Worm (Caenorhabditis elegans) whole organism, L4 larva: Measurements from ENCODE around the gene aqp-8.

Experiments used
- F10B5.3 ChIP-seq: sonication (generic microtip); optimal IDR thresholded peaks from 2 replicates; lab custom pipeline; 2016; ENCODE audit warnings: mild to moderate bottlenecking, missing genetic modification characterization, missing compliant biosample characterization
- F26F4.8 ChIP-seq: fragments of 200-800 bp; sonication (Bioruptor generic); conservative IDR thresholded peaks from 2 replicates; pipeline ENCODE4 v1.3.6; 2022; ENCODE audit warnings: missing genetic modification characterization, missing compliant biosample characterization
- F37D6.2 ChIP-seq: sonication (generic microtip); optimal IDR thresholded peaks from 2 replicates; lab custom pipeline; 2016; ENCODE audit warnings: mild to moderate bottlenecking, missing genetic modification characterization, missing compliant biosample characterization
- F44E2.7 ChIP-seq: fragments of 200-800 bp; sonication (Bioruptor generic); IDR thresholded peaks from 2 replicates; pipeline ENCODE4 v2.1.2; 2022; ENCODE audit warnings: missing genetic modification characterization, missing compliant biosample characterization
- F49E8.2 ChIP-seq: sonication (generic microtip); optimal IDR thresholded peaks from 2 replicates; lab custom pipeline; 2016; ENCODE audit warnings: missing compliant biosample characterization, mild to moderate bottlenecking, missing genetic modification characterization, borderline replicate concordance
- R02D3.7 ChIP-seq: fragments of 150-350 bp; sonication (generic microtip); optimal IDR thresholded peaks from 3 replicates; lab custom pipeline; 2014; ENCODE audit warnings: missing biosample characterization, missing genetic modification characterization
- T26A8.4 ChIP-seq: fragments of 200-800 bp; sonication (Bioruptor generic); IDR thresholded peaks from 2 replicates; pipeline ENCODE4 v1.3.6; 2022; ENCODE audit warnings: missing genetic modification characterization, missing compliant biosample characterization
- Y105C5A.15 ChIP-seq: fragments of 200-800 bp; sonication (Bioruptor generic); IDR thresholded peaks from 2 replicates; pipeline ENCODE4 v1.3.6; 2022; ENCODE audit warnings: missing genetic modification characterization, missing compliant biosample characterization
- Y5F2A.4 ChIP-seq: fragments of 200-800 bp; sonication (Bioruptor generic); optimal IDR thresholded peaks from 2 replicates; lab custom pipeline; 2018; ENCODE audit warnings: mild to moderate bottlenecking, missing genetic modification characterization, missing compliant biosample characterization
- aha-1 ChIP-seq: fragments of 150-350 bp; peaks from one replicate; lab custom pipeline; 2014; ENCODE audit warnings: missing biosample characterization, missing genetic modification characterization
- aly-2 ChIP-seq: sonication (generic microtip); optimal IDR thresholded peaks from 2 replicates; lab custom pipeline; 2018; ENCODE audit warnings: missing biosample characterization, missing genetic modification characterization
- arid-1 ChIP-seq: fragments of 200-800 bp; sonication (Bioruptor generic); conservative IDR thresholded peaks from 2 replicates; pipeline ENCODE4 v1.3.6; 2022; ENCODE audit warnings: missing genetic modification reagents, missing genetic modification characterization, missing compliant biosample characterization
- ceh-20 ChIP-seq: fragments of 200-800 bp; sonication (Bioruptor generic); IDR thresholded peaks from 2 replicates; pipeline ENCODE4 v1.3.6; 2022; ENCODE audit warnings: missing genetic modification reagents, missing genetic modification characterization, missing compliant biosample characterization
- ceh-44 ChIP-seq: fragments of 200-800 bp; sonication (Bioruptor generic); IDR thresholded peaks from 2 replicates; pipeline ENCODE4 v1.3.6; 2022; ENCODE audit warnings: missing genetic modification reagents, missing genetic modification characterization, missing compliant biosample characterization
- ceh-62 ChIP-seq: sonication (generic microtip); optimal IDR thresholded peaks from 2 replicates; lab custom pipeline; 2017; ENCODE audit warnings: missing biosample characterization, missing genetic modification characterization
- cey-2 ChIP-seq: sonication (generic microtip); optimal IDR thresholded peaks from 3 replicates; lab custom pipeline; 2017; ENCODE audit warnings: missing genetic modification characterization, mild to moderate bottlenecking, missing compliant biosample characterization, antibody characterized with exemption, borderline replicate concordance; ENCODE audit not compliant: insufficient read depth
- ctbp-1 ChIP-seq: fragments of 200-800 bp; sonication (Bioruptor generic); IDR thresholded peaks from 2 replicates; pipeline ENCODE4 v1.3.6; 2022; ENCODE audit warnings: missing genetic modification reagents, missing genetic modification characterization, missing compliant biosample characterization
- dve-1 ChIP-seq: sonication (generic microtip); optimal IDR thresholded peaks from 2 replicates; lab custom pipeline; 2017; ENCODE audit warnings: antibody characterized with exemption, mild to moderate bottlenecking, missing genetic modification characterization, missing compliant biosample characterization; ENCODE audit not compliant: insufficient read depth
- fos-1 ChIP-seq: fragments of 150-350 bp; optimal IDR thresholded peaks from 2 replicates; lab custom pipeline; 2014; ENCODE audit warnings: missing biosample characterization, missing genetic modification characterization
- gei-8 ChIP-seq: fragments of 200-800 bp; sonication (Bioruptor generic); optimal IDR thresholded peaks from 2 replicates; lab custom pipeline; 2018; ENCODE audit warnings: mild to moderate bottlenecking, missing genetic modification characterization, missing compliant biosample characterization
- hif-1 ChIP-seq, 2 experiments: sonication (generic microtip); optimal IDR thresholded peaks; 2 replicates each; lab custom pipeline; 2016 to 2017; ENCODE audit warnings: missing compliant biosample characterization in 2 of 2, missing genetic modification characterization in 2 of 2, missing genetic modification reagents in 2 of 2, missing genotype in 2 of 2, mild to moderate bottlenecking in 1 of 2
- hlh-11 ChIP-seq: fragments of 200-800 bp; sonication (Bioruptor generic); optimal IDR thresholded peaks from 2 replicates; lab custom pipeline; 2018; ENCODE audit warnings: mild to moderate bottlenecking, missing genetic modification characterization, missing compliant biosample characterization
- hmg-1.1 ChIP-seq: fragments of 200-800 bp; sonication (Bioruptor generic); IDR thresholded peaks from 2 replicates; pipeline ENCODE4 v1.3.6; 2022; ENCODE audit warnings: missing genetic modification reagents, missing genetic modification characterization, missing compliant biosample characterization
- jun-1 ChIP-seq: fragments of 150-350 bp; optimal IDR thresholded peaks from 2 replicates; lab custom pipeline; 2014; ENCODE audit warnings: missing biosample characterization, missing genetic modification reagents, missing genetic modification characterization
- lin-29 ChIP-seq: fragments of 200-800 bp; sonication (Bioruptor generic); IDR thresholded peaks from 2 replicates; pipeline ENCODE4 v1.3.6; 2022; ENCODE audit warnings: missing genetic modification reagents, missing genetic modification characterization, missing compliant biosample characterization
- lin-39 ChIP-seq: fragments of 150-350 bp; optimal IDR thresholded peaks from 2 replicates; lab custom pipeline; 2014; ENCODE audit warnings: missing biosample characterization, missing genetic modification reagents, missing genetic modification characterization
- lsy-2 ChIP-seq, 2 experiments: fragments of 150-350 bp in 1 of 2; sonication (generic microtip) in 1 of 2; optimal IDR thresholded peaks; 2 replicates each; lab custom pipeline; 2014 to 2017; ENCODE audit warnings: missing biosample characterization in 2 of 2, missing genetic modification characterization in 2 of 2
- madf-5 ChIP-seq, 2 experiments: fragments of 200-800 bp; sonication (Bioruptor generic); IDR thresholded peaks; 2 replicates each; pipeline ENCODE4 v1.3.6; 2022; ENCODE audit warnings: missing compliant biosample characterization in 2 of 2, missing genetic modification characterization in 2 of 2
- madf-9 ChIP-seq: fragments of 200-800 bp; sonication (Bioruptor generic); conservative IDR thresholded peaks from 2 replicates; pipeline ENCODE4 v1.3.6; 2022; ENCODE audit warnings: missing genetic modification reagents, missing genetic modification characterization, missing compliant biosample characterization
- mdt-29 ChIP-seq: fragments of 200-800 bp; sonication (Bioruptor generic); IDR thresholded peaks from 2 replicates; pipeline ENCODE4 v1.3.6; 2022; ENCODE audit warnings: missing genetic modification reagents, missing genetic modification characterization, missing compliant biosample characterization
- mes-2 ChIP-seq: sonication (generic microtip); optimal IDR thresholded peaks from 2 replicates; lab custom pipeline; 2016; ENCODE audit warnings: missing genotype, mild to moderate bottlenecking, missing genetic modification characterization, missing compliant biosample characterization; ENCODE audit not compliant: poor library complexity, severe bottlenecking
- mxl-2 ChIP-seq: fragments of 200-800 bp; sonication (Bioruptor generic); conservative IDR thresholded peaks from 2 replicates; pipeline ENCODE4 v1.3.6; 2022; ENCODE audit warnings: missing genetic modification reagents, missing genetic modification characterization, missing compliant biosample characterization
- mxl-3 ChIP-seq: fragments of 200-800 bp; sonication (Bioruptor generic); optimal IDR thresholded peaks from 2 replicates; lab custom pipeline; 2018; ENCODE audit warnings: mild to moderate bottlenecking, missing genetic modification characterization, missing compliant biosample characterization
- nhr-237 ChIP-seq: sonication (generic microtip); optimal IDR thresholded peaks from 2 replicates; lab custom pipeline; 2017; ENCODE audit warnings: missing biosample characterization, missing genetic modification characterization
- nhr-41 ChIP-seq: fragments of 200-800 bp; sonication (Bioruptor generic); IDR thresholded peaks from 2 replicates; pipeline ENCODE4 v1.3.6; 2022; ENCODE audit warnings: missing genetic modification reagents, missing genetic modification characterization, missing compliant biosample characterization
- nhr-48 ChIP-seq: sonication (generic microtip); optimal IDR thresholded peaks from 2 replicates; lab custom pipeline; 2016; ENCODE audit warnings: mild to moderate bottlenecking, missing genetic modification characterization, missing compliant biosample characterization
- nhr-76 ChIP-seq: fragments of 150-350 bp; optimal IDR thresholded peaks from 2 replicates; lab custom pipeline; 2014; ENCODE audit warnings: missing biosample characterization, missing genetic modification characterization
- pha-4 ChIP-seq, 2 experiments: fragments of 150-350 bp in 1 of 2; fragments of 200-800 bp in 1 of 2; sonication (Bioruptor generic) in 1 of 2; IDR thresholded peaks in 1 of 2; optimal IDR thresholded peaks in 1 of 2; 2 replicates each; pipeline versions ENCODE4 v1.3.6 to Lab custom; 2014 to 2022; ENCODE audit warnings: missing genetic modification characterization in 2 of 2, missing genetic modification reagents in 2 of 2, missing biosample characterization in 1 of 2, missing compliant biosample characterization in 1 of 2
- php-3 ChIP-seq: fragments of 200-800 bp; sonication (Bioruptor generic); IDR thresholded peaks from 2 replicates; pipeline ENCODE4 v1.3.6; 2022; ENCODE audit warnings: missing genetic modification reagents, missing genetic modification characterization, missing compliant biosample characterization
- saeg-2 ChIP-seq: fragments of 200-800 bp; sonication (Bioruptor generic); IDR thresholded peaks from 2 replicates; pipeline ENCODE4 v1.3.6; 2022; ENCODE audit warnings: missing genetic modification reagents, missing genetic modification characterization, missing compliant biosample characterization
- skn-1 ChIP-seq: fragments of 150-350 bp; optimal IDR thresholded peaks from 2 replicates; lab custom pipeline; 2014; ENCODE audit warnings: missing biosample characterization, missing genetic modification characterization
- snpc-1.2 ChIP-seq: fragments of 200-800 bp; sonication (Bioruptor generic); IDR thresholded peaks from 2 replicates; pipeline ENCODE4 v1.3.6; 2022; ENCODE audit warnings: missing genetic modification reagents, missing genetic modification characterization, missing compliant biosample characterization
- snpc-4 ChIP-seq: fragments of 150-350 bp; optimal IDR thresholded peaks from 2 replicates; lab custom pipeline; 2014; ENCODE audit warnings: missing biosample characterization, missing genetic modification characterization
- tag-97 ChIP-seq: fragments of 200-800 bp; sonication (Bioruptor generic); IDR thresholded peaks from 2 replicates; pipeline ENCODE4 v1.3.6; 2022; ENCODE audit warnings: missing genetic modification characterization, missing compliant biosample characterization
- unc-39 ChIP-seq: sonication (generic microtip); optimal IDR thresholded peaks from 2 replicates; lab custom pipeline; 2017; ENCODE audit warnings: missing biosample characterization, missing genetic modification characterization
- unc-62 ChIP-seq, 3 experiments: fragments of 150-350 bp in 1 of 3; sonication (generic microtip); optimal IDR thresholded peaks in 2 of 3; peaks in 1 of 3; 1 replicate in 1 of 3; 2 replicates in 2 of 3; lab custom pipeline; 2014 to 2017; ENCODE audit warnings: missing biosample characterization in 3 of 3, missing genetic modification characterization in 3 of 3, missing genetic modification reagents in 3 of 3, missing genotype in 1 of 3
- vab-7 ChIP-seq: fragments of 200-800 bp; sonication (Bioruptor generic); IDR thresholded peaks from 2 replicates; pipeline ENCODE4 v1.3.6; 2022; ENCODE audit warnings: missing genetic modification reagents, missing genetic modification characterization, missing compliant biosample characterization
- zag-1 ChIP-seq: fragments of 150-350 bp; optimal IDR thresholded peaks from 2 replicates; lab custom pipeline; 2014; ENCODE audit warnings: missing biosample characterization, missing genetic modification characterization
- zip-11 ChIP-seq: fragments of 200-800 bp; sonication (Bioruptor generic); IDR thresholded peaks from 2 replicates; pipeline ENCODE4 v1.3.6; 2022; ENCODE audit warnings: missing genetic modification characterization, missing compliant biosample characterization
- ztf-11 ChIP-seq: fragments of 150-350 bp; optimal IDR thresholded peaks from 2 replicates; lab custom pipeline; 2014; ENCODE audit warnings: missing biosample characterization, missing genetic modification characterization
- ztf-7 ChIP-seq: fragments of 150-350 bp; optimal IDR thresholded peaks from 2 replicates; lab custom pipeline; 2014; ENCODE audit warnings: missing biosample characterization, missing genetic modification characterization

aqp-8 gene

ce11 chrX:4698271-4698670, 6.5 kb downstream of the aqp-8 start (continued):
- TF ChIP-seq dve-1 (tag; lab: Kevin White, UChicago) (peak; percentile 79), ztf-7 (tag; lab: Kevin White, UChicago) (no peak), madf-9 (GFP tag; lab: Robert Waterston, UW) (no peak), ctbp-1 (GFP tag; lab: Robert Waterston, UW) (no peak), vab-7 (GFP tag; lab: Robert Waterston, UW) (no peak), aly-2 (tag; lab: Kevin White, UChicago) (no peak), F37D6.2 (tag; lab: Kevin White, UChicago) (no peak), unc-62 (GFP tag; optimal IDR thresholded peaks at IDR 0.05 in 1 of 2; lab: Kevin White, UChicago) (no peak), unc-62 (tag; optimal IDR thresholded peaks at IDR 0.05; lab: Kevin White, UChicago) (no peak), T26A8.4 (GFP tag; lab: Robert Waterston, UW) (no peak), aha-1 (tag; lab: Kevin White, UChicago) (peak; percentile 17), F49E8.2 (tag; lab: Kevin White, UChicago) (no peak), Y5F2A.4 (GFP tag; lab: Kevin White, UChicago) (no peak), nhr-237 (tag; lab: Kevin White, UChicago) (no peak), skn-1 (no peak), cey-2 (tag; lab: Kevin White, UChicago) (no peak), Y105C5A.15 (no peak), ztf-11 (no peak), ceh-44 (GFP tag; lab: Robert Waterston, UW) (no peak), ceh-62 (tag; lab: Kevin White, UChicago) (no peak), mxl-3 (GFP tag; lab: Kevin White, UChicago) (no peak), saeg-2 (GFP tag; lab: Robert Waterston, UW) (no peak), lin-39 (tag; lab: Kevin White, UChicago) (no peak), mxl-2 (GFP tag; lab: Robert Waterston, UW) (no peak), gei-8 (GFP tag; lab: Kevin White, UChicago) (no peak), ceh-20 (no peak), php-3 (GFP tag; lab: Robert Waterston, UW) (0 out of 2 replicates have a peak, but pooled peaks have one; percentile 37), R02D3.7 (tag; lab: Kevin White, UChicago) (no peak), hif-1 (tag; optimal IDR thresholded peaks at IDR 0.05; lab: Kevin White, UChicago) (no peak), lsy-2 (tag; optimal IDR thresholded peaks at IDR 0.05; lab: Kevin White, UChicago) (no peak), arid-1 (GFP tag; lab: Robert Waterston, UW) (no peak), tag-97 (no peak), nhr-76 (tag; lab: Kevin White, UChicago) (no peak), F10B5.3 (tag; lab: Kevin White, UChicago) (no peak), nhr-48 (no peak), unc-39 (tag; lab: Kevin White, UChicago) (no peak), lin-29 (GFP tag; lab: Robert Waterston, UW) (no peak), nhr-41 (GFP tag; lab: Robert Waterston, UW) (no peak), zip-11 (GFP tag; lab: Robert Waterston, UW) (no peak), mes-2 (tag; lab: Kevin White, UChicago) (peak; percentile 14), madf-5 (GFP tag; IDR thresholded peaks at IDR 0.05; lab: Robert Waterston, UW) (0 out of 4 replicates have a peak, but pooled peaks of 1 of the 2 experiments have one; percentile 39), mdt-29 (GFP tag; lab: Robert Waterston, UW) (no peak), F26F4.8 (GFP tag; lab: Robert Waterston, UW) (no peak), jun-1 (no peak), fos-1 (tag; lab: Kevin White, UChicago) (no peak), pha-4 (GFP tag; IDR thresholded peaks at IDR 0.05; lab: Robert Waterston, UW) (no peak), pha-4 (tag; optimal IDR thresholded peaks at IDR 0.05; lab: Kevin White, UChicago) (no peak), hmg-1.1 (GFP tag; lab: Robert Waterston, UW) (no peak), zag-1 (tag; lab: Kevin White, UChicago) (no peak), snpc-4 (tag; lab: Kevin White, UChicago) (no peak), hlh-11 (tag; lab: Kevin White, UChicago) (peak; percentile 80), F44E2.7 (GFP tag; lab: Robert Waterston, UW) (no peak), snpc-1.2 (GFP tag; lab: Robert Waterston, UW) (no peak)
